Worm (Caenorhabditis elegans) whole organism, young adult: ENCODE data around the gene Y39A1A.3.

Experiments
- B0336.3 ChIP-seq: fragments of 200-800 bp; sonication (Bioruptor generic); IDR thresholded peaks from 2 replicates; pipeline ENCODE4 v1.3.6; 2022; ENCODE audit warnings: missing genetic modification characterization, missing compliant biosample characterization
- F37B4.10 ChIP-seq: fragments of 200-800 bp; sonication (Bioruptor generic); IDR thresholded peaks from 2 replicates; pipeline ENCODE4 v1.3.6; 2022; ENCODE audit warnings: missing genetic modification characterization, missing compliant biosample characterization
- F39B2.1 ChIP-seq: fragments of 200-800 bp; sonication (Bioruptor generic); IDR thresholded peaks from 2 replicates; pipeline ENCODE4 v1.3.6; 2022; ENCODE audit warnings: missing genetic modification reagents, missing genetic modification characterization, missing compliant biosample characterization
- T07F8.4 ChIP-seq: sonication (generic microtip); optimal IDR thresholded peaks from 2 replicates; lab custom pipeline; 2016; ENCODE audit warnings: mild to moderate bottlenecking, missing genetic modification characterization, moderate library complexity, missing compliant biosample characterization
- Y53F4B.3 ChIP-seq: fragments of 200-800 bp; sonication (Bioruptor generic); IDR thresholded peaks from 2 replicates; pipeline ENCODE4 v1.3.6; 2022; ENCODE audit warnings: missing genetic modification reagents, missing genetic modification characterization, missing compliant biosample characterization
- Y67H2A.10 ChIP-seq: fragments of 200-800 bp; sonication (Bioruptor generic); conservative IDR thresholded peaks from 2 replicates; pipeline ENCODE4 v1.3.6; 2022; ENCODE audit warnings: missing genetic modification reagents, missing genetic modification characterization, missing compliant biosample characterization
- Y79H2A.3 ChIP-seq: fragments of 200-800 bp; sonication (Bioruptor generic); conservative IDR thresholded peaks from 2 replicates; pipeline ENCODE4 v1.3.6; 2022; ENCODE audit warnings: missing genetic modification reagents, missing genetic modification characterization, missing compliant biosample characterization
- ZK185.1 ChIP-seq: sonication (generic microtip); optimal IDR thresholded peaks from 2 replicates; lab custom pipeline; 2016; ENCODE audit warnings: mild to moderate bottlenecking, missing genetic modification characterization, missing compliant biosample characterization; ENCODE audit not compliant: poor library complexity, severe bottlenecking
- akir-1 ChIP-seq: fragments of 200-800 bp; sonication (Bioruptor generic); optimal IDR thresholded peaks from 2 replicates; lab custom pipeline; 2018; ENCODE audit warnings: mild to moderate bottlenecking, missing genetic modification characterization, moderate library complexity, missing compliant biosample characterization
- aptf-2 ChIP-seq: fragments of 200-800 bp; sonication (Bioruptor generic); conservative IDR thresholded peaks from 2 replicates; pipeline ENCODE4 v1.3.6; 2022; ENCODE audit warnings: missing genetic modification reagents, missing genetic modification characterization, missing compliant biosample characterization
- atf-7 ChIP-seq: sonication (generic microtip); optimal IDR thresholded peaks from 2 replicates; lab custom pipeline; 2017; ENCODE audit warnings: mild to moderate bottlenecking, missing genetic modification characterization, missing compliant biosample characterization
- athp-1 ChIP-seq: sonication (generic microtip); optimal IDR thresholded peaks from 2 replicates; lab custom pipeline; 2017; ENCODE audit warnings: mild to moderate bottlenecking, missing genetic modification characterization, missing compliant biosample characterization
- attf-5 ChIP-seq: fragments of 200-800 bp; sonication (Bioruptor generic); optimal IDR thresholded peaks from 2 replicates; lab custom pipeline; 2018; ENCODE audit warnings: mild to moderate bottlenecking, missing genetic modification characterization, missing compliant biosample characterization
- bed-1 ChIP-seq: fragments of 200-800 bp; sonication (Bioruptor generic); IDR thresholded peaks from 2 replicates; pipeline ENCODE4 v1.3.6; 2022; ENCODE audit warnings: missing genetic modification reagents, missing genetic modification characterization, missing compliant biosample characterization
- cebp-1 ChIP-seq, 2 experiments: fragments of 200-800 bp in 1 of 2; sonication (Bioruptor generic) in 1 of 2; sonication (generic microtip) in 1 of 2; IDR thresholded peaks in 1 of 2; optimal IDR thresholded peaks in 1 of 2; 2 replicates each; pipeline versions ENCODE4 v1.3.6 to Lab custom; 2017 to 2022; ENCODE audit warnings: missing compliant biosample characterization in 2 of 2, missing genetic modification characterization in 2 of 2, mild to moderate bottlenecking in 1 of 2, missing genetic modification reagents in 1 of 2, moderate library complexity in 1 of 2
- ceh-27 ChIP-seq: fragments of 200-800 bp; sonication (Bioruptor generic); optimal IDR thresholded peaks from 2 replicates; lab custom pipeline; 2018; ENCODE audit warnings: mild to moderate bottlenecking, missing genetic modification characterization, moderate library complexity, missing compliant biosample characterization
- ceh-58 ChIP-seq: fragments of 200-800 bp; sonication (Bioruptor generic); IDR thresholded peaks from 2 replicates; pipeline ENCODE4 v1.3.6; 2022; ENCODE audit warnings: missing genetic modification characterization, missing compliant biosample characterization
- ceh-91 ChIP-seq: fragments of 200-800 bp; sonication (Bioruptor generic); IDR thresholded peaks from 2 replicates; pipeline ENCODE4 v1.3.6; 2022; ENCODE audit warnings: missing genetic modification reagents, missing genetic modification characterization, missing compliant biosample characterization
- chd-7 ChIP-seq: sonication (generic microtip); optimal IDR thresholded peaks from 2 replicates; lab custom pipeline; 2016; ENCODE audit warnings: mild to moderate bottlenecking, missing genetic modification characterization, moderate library complexity, missing compliant biosample characterization
- dpff-1 ChIP-seq: sonication (generic microtip); optimal IDR thresholded peaks from 2 replicates; lab custom pipeline; 2017; ENCODE audit warnings: mild to moderate bottlenecking, missing genetic modification characterization, missing compliant biosample characterization
- egrh-3 ChIP-seq: fragments of 200-800 bp; sonication (Bioruptor generic); IDR thresholded peaks from 2 replicates; pipeline ENCODE4 v1.3.6; 2022; ENCODE audit warnings: missing genetic modification reagents, missing genetic modification characterization, missing compliant biosample characterization
- fkh-3 ChIP-seq: sonication (generic microtip); optimal IDR thresholded peaks from 2 replicates; lab custom pipeline; 2016; ENCODE audit warnings: mild to moderate bottlenecking, missing genetic modification characterization, missing compliant biosample characterization
- hlh-12 ChIP-seq: sonication (generic microtip); optimal IDR thresholded peaks from 2 replicates; lab custom pipeline; 2016; ENCODE audit warnings: missing genetic modification characterization, missing compliant biosample characterization
- hlh-26 ChIP-seq: fragments of 200-800 bp; sonication (Bioruptor generic); conservative IDR thresholded peaks from 2 replicates; pipeline ENCODE4 v1.3.6; 2022; ENCODE audit warnings: missing genetic modification reagents, missing genetic modification characterization, missing compliant biosample characterization
- hrde-1 ChIP-seq: sonication (generic microtip); optimal IDR thresholded peaks from 2 replicates; lab custom pipeline; 2016; ENCODE audit warnings: missing genetic modification characterization, mild to moderate bottlenecking, missing compliant biosample characterization, moderate library complexity, missing genotype, missing genetic modification reagents, borderline replicate concordance
- hsf-1 ChIP-seq: fragments of 200-800 bp; sonication (Bioruptor generic); IDR thresholded peaks from 2 replicates; pipeline ENCODE4 v1.3.6; 2022; ENCODE audit warnings: missing genetic modification reagents, missing genetic modification characterization, missing compliant biosample characterization
- lin-26 ChIP-seq: fragments of 200-800 bp; sonication (Bioruptor generic); IDR thresholded peaks from 2 replicates; pipeline ENCODE4 v1.3.6; 2022; ENCODE audit warnings: missing genetic modification reagents, missing genetic modification characterization, missing compliant biosample characterization
- lin-54 ChIP-seq: fragments of 200-800 bp; sonication (Bioruptor generic); optimal IDR thresholded peaks from 2 replicates; lab custom pipeline; 2018; ENCODE audit warnings: mild to moderate bottlenecking, missing genetic modification characterization, missing compliant biosample characterization
- lir-1 ChIP-seq: fragments of 200-800 bp; sonication (Bioruptor generic); conservative IDR thresholded peaks from 2 replicates; pipeline ENCODE4 v1.3.6; 2022; ENCODE audit warnings: missing genetic modification reagents, missing genetic modification characterization, missing compliant biosample characterization
- lsl-1 ChIP-seq: fragments of 200-800 bp; sonication (Bioruptor generic); optimal IDR thresholded peaks from 2 replicates; lab custom pipeline; 2018; ENCODE audit warnings: mild to moderate bottlenecking, missing genetic modification characterization, moderate library complexity, missing compliant biosample characterization
- lsy-27 ChIP-seq: sonication (generic microtip); optimal IDR thresholded peaks from 2 replicates; lab custom pipeline; 2017; ENCODE audit warnings: missing genetic modification characterization, mild to moderate bottlenecking, missing compliant biosample characterization, antibody characterized with exemption, missing genotype, borderline replicate concordance; ENCODE audit not compliant: insufficient read depth
- madf-3 ChIP-seq: fragments of 200-800 bp; sonication (Bioruptor generic); IDR thresholded peaks from 2 replicates; pipeline ENCODE4 v1.3.6; 2022; ENCODE audit warnings: missing genetic modification reagents, missing genetic modification characterization, missing compliant biosample characterization
- madf-8 ChIP-seq: fragments of 200-800 bp; sonication (Bioruptor generic); conservative IDR thresholded peaks from 2 replicates; pipeline ENCODE4 v1.3.6; 2022; ENCODE audit warnings: missing genetic modification reagents, missing genetic modification characterization, missing compliant biosample characterization
- nfya-1 ChIP-seq: sonication (generic microtip); optimal IDR thresholded peaks from 2 replicates; lab custom pipeline; 2017; ENCODE audit warnings: antibody characterized with exemption, missing compliant biosample characterization, missing genetic modification characterization, borderline replicate concordance; ENCODE audit not compliant: insufficient read depth
- nhr-179 ChIP-seq: sonication (generic microtip); optimal IDR thresholded peaks from 2 replicates; lab custom pipeline; 2016; ENCODE audit warnings: mild to moderate bottlenecking, missing genetic modification characterization, missing compliant biosample characterization
- nhr-27 ChIP-seq: fragments of 200-800 bp; sonication (Bioruptor generic); optimal IDR thresholded peaks from 2 replicates; lab custom pipeline; 2018; ENCODE audit warnings: mild to moderate bottlenecking, missing genetic modification characterization, moderate library complexity, missing compliant biosample characterization
- nhr-80 ChIP-seq: sonication (generic microtip); optimal IDR thresholded peaks from 2 replicates; lab custom pipeline; 2016; ENCODE audit warnings: missing genetic modification characterization, missing compliant biosample characterization
- pbrm-1 ChIP-seq: fragments of 200-800 bp; sonication (Bioruptor generic); IDR thresholded peaks from 2 replicates; pipeline ENCODE4 v1.3.6; 2022; ENCODE audit warnings: missing genetic modification reagents, missing genetic modification characterization, missing compliant biosample characterization
- snpc-1.1 ChIP-seq: sonication (generic microtip); optimal IDR thresholded peaks from 2 replicates; lab custom pipeline; 2017; ENCODE audit warnings: missing genetic modification characterization, mild to moderate bottlenecking, missing compliant biosample characterization, antibody characterized with exemption, moderate library complexity, missing genotype, missing genetic modification reagents; ENCODE audit not compliant: insufficient read depth
- snpc-4 ChIP-seq, 5 experiments: fragments of 150-350 bp in 1 of 5; sonication (generic microtip) in 4 of 5; optimal IDR thresholded peaks; 2 replicates each; lab custom pipeline; 2014 to 2018; ENCODE audit warnings: missing genetic modification characterization in 5 of 5, missing biosample characterization in 3 of 5, antibody characterized with exemption in 2 of 5, mild to moderate bottlenecking in 2 of 5, missing compliant biosample characterization in 2 of 5, missing genotype in 2 of 5, moderate library complexity in 2 of 5, missing genetic modification reagents in 1 of 5
- unc-130 ChIP-seq: sonication (generic microtip); optimal IDR thresholded peaks from 2 replicates; lab custom pipeline; 2016; ENCODE audit warnings: missing genetic modification reagents, missing genetic modification characterization, missing compliant biosample characterization
- ztf-22 ChIP-seq: fragments of 200-800 bp; sonication (Bioruptor generic); optimal IDR thresholded peaks from 2 replicates; lab custom pipeline; 2018; ENCODE audit warnings: mild to moderate bottlenecking, missing genetic modification characterization, moderate library complexity, missing compliant biosample characterization
- ztf-25 ChIP-seq: fragments of 200-800 bp; sonication (Bioruptor generic); IDR thresholded peaks from 2 replicates; pipeline ENCODE4 v1.3.6; 2022; ENCODE audit warnings: missing genetic modification reagents, missing genetic modification characterization, missing compliant biosample characterization
- ztf-26 ChIP-seq: sonication (generic microtip); optimal IDR thresholded peaks from 2 replicates; lab custom pipeline; 2017; ENCODE audit warnings: missing genetic modification characterization, missing compliant biosample characterization
- ztf-3 ChIP-seq: fragments of 200-800 bp; sonication (Bioruptor generic); optimal IDR thresholded peaks from 2 replicates; lab custom pipeline; 2018; ENCODE audit warnings: mild to moderate bottlenecking, missing genetic modification characterization, missing compliant biosample characterization
- ztf-6 ChIP-seq: fragments of 200-800 bp; sonication (Bioruptor generic); IDR thresholded peaks from 2 replicates; pipeline ENCODE4 v1.3.6; 2022; ENCODE audit warnings: missing genetic modification reagents, missing genetic modification characterization, missing compliant biosample characterization

Gene Y39A1A.3

DNA sequence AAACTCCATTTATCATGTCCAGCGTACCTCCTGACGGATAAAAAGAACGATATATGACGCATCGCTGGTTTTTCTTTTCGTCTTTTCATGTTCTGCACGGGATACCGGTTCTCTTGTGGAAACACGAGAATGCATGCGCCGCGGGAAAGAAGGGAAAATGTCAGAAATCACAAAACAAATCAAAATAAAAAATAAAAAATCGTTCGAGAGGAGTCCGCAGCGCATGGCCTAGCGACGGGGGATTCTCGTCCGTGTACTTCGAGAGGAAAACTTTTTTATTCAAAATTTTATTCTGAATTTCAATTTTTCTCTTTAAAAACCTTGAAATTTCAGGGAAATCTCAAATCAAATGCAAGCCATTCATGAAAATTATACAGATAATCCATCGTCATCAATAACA lies 24.9 kb upstream of the Y39A1A.3 start, which contains the start of the genes lron-10 and hpr-9 (continued):
- peak; percentile 86; the same call in 1 of the 2 replicates for TF ChIP-seq bed-1 (GFP tag; lab: Robert Waterston, UW)
- TF ChIP-seq Y53F4B.3 (GFP tag; lab: Robert Waterston, UW): no peak
- TF ChIP-seq lin-54 (GFP tag; lab: Kevin White, UChicago): peak; percentile 73
- no peak for TF ChIP-seq F37B4.10 (GFP tag; lab: Robert Waterston, UW)
- TF ChIP-seq snpc-1.1: no peak
- no peak for TF ChIP-seq T07F8.4 (tag; lab: Kevin White, UChicago)
- TF ChIP-seq lsl-1 (GFP tag; lab: Kevin White, UChicago): peak; percentile 53
- TF ChIP-seq nfya-1 (tag; lab: Kevin White, UChicago): no peak
- TF ChIP-seq F39B2.1 (GFP tag; lab: Robert Waterston, UW): no peak
- TF ChIP-seq ceh-27 (GFP tag; lab: Kevin White, UChicago): peak; percentile 77
- peak; percentile 66 for TF ChIP-seq attf-5 (GFP tag; lab: Kevin White, UChicago)
- peak; percentile 39 for TF ChIP-seq madf-8 (GFP tag; lab: Robert Waterston, UW)
- TF ChIP-seq snpc-4 (GFP tag; optimal IDR thresholded peaks at IDR 0.05; lab: Kevin White, UChicago): no peak
- peak in 2 of 4 experiments; percentile 14 to 32 for TF ChIP-seq snpc-4 (tag; optimal IDR thresholded peaks at IDR 0.05; lab: Kevin White, UChicago)
- TF ChIP-seq hrde-1: peak; percentile 14
- peak; percentile 53; the same call in 1 of the 2 replicates for TF ChIP-seq lin-26
- TF ChIP-seq fkh-3 (tag; lab: Kevin White, UChicago): no peak
- TF ChIP-seq madf-3: 0 out of 2 replicates have a peak, but pooled peaks have one; percentile 61
- no peak for TF ChIP-seq hlh-26 (GFP tag; lab: Robert Waterston, UW)
- TF ChIP-seq ceh-91 (GFP tag; lab: Robert Waterston, UW): peak; percentile 49
- no peak for TF ChIP-seq hlh-12 (tag; lab: Kevin White, UChicago)
- TF ChIP-seq ztf-26: peak; percentile 74
- TF ChIP-seq akir-1: no peak
- TF ChIP-seq pbrm-1 (GFP tag; lab: Robert Waterston, UW): peak; percentile 59; the same call in 1 of the 2 replicates
- no peak for TF ChIP-seq cebp-1 (GFP tag; IDR thresholded peaks at IDR 0.05; lab: Robert Waterston, UW)
- peak; percentile 63 for TF ChIP-seq cebp-1 (tag; optimal IDR thresholded peaks at IDR 0.05; lab: Kevin White, UChicago)
- no peak for TF ChIP-seq nhr-179 (tag; lab: Kevin White, UChicago)
- peak; percentile 95 for TF ChIP-seq ZK185.1 (tag; lab: Kevin White, UChicago)
- peak; percentile 72 for TF ChIP-seq B0336.3 (GFP tag; lab: Robert Waterston, UW)
- TF ChIP-seq Y79H2A.3 (GFP tag; lab: Robert Waterston, UW): no peak
- TF ChIP-seq egrh-3 (GFP tag; lab: Robert Waterston, UW): no peak; the same call in 1 of the 2 replicates
- TF ChIP-seq Y67H2A.10 (GFP tag; lab: Robert Waterston, UW): no peak
- no peak for TF ChIP-seq hsf-1
- no peak for TF ChIP-seq ztf-25 (GFP tag; lab: Robert Waterston, UW)
- no peak for TF ChIP-seq dpff-1
- peak; percentile 11 for TF ChIP-seq nhr-80 (tag; lab: Kevin White, UChicago)
- TF ChIP-seq ztf-6: 0 out of 2 replicates have a peak, but pooled peaks have one; percentile 27
- peak; percentile 42 for TF ChIP-seq ztf-22 (GFP tag; lab: Kevin White, UChicago)
- peak; percentile 80 for TF ChIP-seq athp-1 (tag; lab: Kevin White, UChicago)
- no peak for TF ChIP-seq lsy-27
- peak; percentile 3 for TF ChIP-seq atf-7 (tag; lab: Kevin White, UChicago)
- TF ChIP-seq chd-7 (tag; lab: Kevin White, UChicago): peak; percentile 79
- TF ChIP-seq aptf-2: peak; percentile 67; the same call in 1 of the 2 replicates
- no peak for TF ChIP-seq ceh-58
- no peak for TF ChIP-seq ztf-3
- TF ChIP-seq unc-130 (GFP tag; lab: Kevin White, UChicago): peak; percentile 78
- peak; percentile 45 for TF ChIP-seq nhr-27 (tag; lab: Kevin White, UChicago)
- TF ChIP-seq lir-1: peak; percentile 84
